Worm (Caenorhabditis elegans) whole organism, L1 larva: Measurements from ENCODE around the gene C14A4.8.

Experiments used
- C16A3.4 ChIP-seq: fragments of 150-350 bp; optimal IDR thresholded peaks from 2 replicates; lab custom pipeline; 2014; ENCODE audit warnings: missing biosample characterization, missing genetic modification characterization
- F16B12.6 ChIP-seq: fragments of 150-350 bp; optimal IDR thresholded peaks from 2 replicates; lab custom pipeline; 2014; ENCODE audit warnings: missing biosample characterization, missing genetic modification characterization
- Y116A8C.19 ChIP-seq: sonication (generic microtip); optimal IDR thresholded peaks from 2 replicates; lab custom pipeline; 2016; ENCODE audit warnings: missing compliant biosample characterization, missing genetic modification characterization, borderline replicate concordance
- ama-1 ChIP-seq: fragments of 150-350 bp; optimal IDR thresholded peaks from 2 replicates; lab custom pipeline; 2014
- blmp-1 ChIP-seq: fragments of 150-350 bp; optimal IDR thresholded peaks from 2 replicates; lab custom pipeline; 2014; ENCODE audit warnings: missing biosample characterization, missing genetic modification characterization
- ceh-8 ChIP-seq: fragments of 200-800 bp; sonication (Bioruptor generic); optimal IDR thresholded peaks from 2 replicates; lab custom pipeline; 2018; ENCODE audit warnings: mild to moderate bottlenecking, missing genetic modification characterization, moderate library complexity, missing compliant biosample characterization
- ceh-90 ChIP-seq: sonication (generic microtip); optimal IDR thresholded peaks from 2 replicates; lab custom pipeline; 2016; ENCODE audit warnings: missing genetic modification characterization, missing compliant biosample characterization
- dsc-1 ChIP-seq: sonication (generic microtip); optimal IDR thresholded peaks from 2 replicates; lab custom pipeline; 2016; ENCODE audit warnings: mild to moderate bottlenecking, missing genetic modification characterization, missing compliant biosample characterization
- efl-1 ChIP-seq, 4 experiments: fragments of 150-350 bp; optimal IDR thresholded peaks in 3 of 4; peaks in 1 of 4; 1 replicate in 1 of 4; 2 replicates in 3 of 4; lab custom pipeline; 2014; ENCODE audit warnings: missing biosample characterization in 2 of 4, missing genetic modification characterization in 2 of 4, missing genetic modification reagents in 2 of 4
- egl-13 ChIP-seq: sonication (generic microtip); optimal IDR thresholded peaks from 2 replicates; lab custom pipeline; 2016; ENCODE audit warnings: missing genotype, missing genetic modification reagents, missing genetic modification characterization, missing compliant biosample characterization
- elt-2 ChIP-seq: sonication (generic microtip); optimal IDR thresholded peaks from 2 replicates; lab custom pipeline; 2016; ENCODE audit warnings: missing genetic modification characterization, mild to moderate bottlenecking, inconsistent platforms, missing compliant biosample characterization, missing genetic modification reagents
- elt-3 ChIP-seq, 6 experiments: fragments of 150-350 bp in 1 of 6; sonication (generic microtip); optimal IDR thresholded peaks; 2 replicates each; lab custom pipeline; 2017 to 2018; ENCODE audit warnings: missing biosample characterization in 6 of 6, missing genetic modification characterization in 6 of 6, inconsistent platforms in 1 of 6
- ets-5 ChIP-seq: fragments of 200-800 bp; sonication (Bioruptor generic); IDR thresholded peaks from 2 replicates; pipeline ENCODE4 v1.3.6; 2022; ENCODE audit warnings: missing genetic modification characterization, missing compliant biosample characterization
- fkh-10 ChIP-seq: sonication (generic microtip); optimal IDR thresholded peaks from 2 replicates; lab custom pipeline; 2017; ENCODE audit warnings: missing biosample characterization, missing genetic modification reagents, missing genetic modification characterization
- hlh-4 ChIP-seq: sonication (generic microtip); optimal IDR thresholded peaks from 2 replicates; lab custom pipeline; 2016; ENCODE audit warnings: mild to moderate bottlenecking, missing genetic modification characterization, missing compliant biosample characterization
- hpl-2 ChIP-seq: fragments of 150-350 bp; optimal IDR thresholded peaks from 2 replicates; lab custom pipeline; 2014; ENCODE audit warnings: missing biosample characterization, missing genetic modification reagents, missing genetic modification characterization
- irx-1 ChIP-seq: sonication (generic microtip); optimal IDR thresholded peaks from 2 replicates; lab custom pipeline; 2016; ENCODE audit warnings: missing genetic modification characterization, missing compliant biosample characterization
- isw-1 ChIP-seq: fragments of 200-800 bp; sonication (Bioruptor generic); IDR thresholded peaks from 2 replicates; pipeline ENCODE4 v1.3.6; 2022; ENCODE audit warnings: missing genetic modification characterization, missing compliant biosample characterization
- jun-1 ChIP-seq: fragments of 150-350 bp; optimal IDR thresholded peaks from 2 replicates; lab custom pipeline; 2014; ENCODE audit warnings: missing biosample characterization, missing genetic modification reagents, missing genetic modification characterization
- lin-13 ChIP-seq: fragments of 150-350 bp; optimal IDR thresholded peaks from 2 replicates; lab custom pipeline; 2014; ENCODE audit warnings: missing biosample characterization, missing genetic modification reagents, missing genetic modification characterization
- lin-14 ChIP-seq: fragments of 200-800 bp; sonication (Bioruptor generic); optimal IDR thresholded peaks from 2 replicates; lab custom pipeline; 2018; ENCODE audit warnings: mild to moderate bottlenecking, missing genetic modification characterization, moderate library complexity, missing compliant biosample characterization
- lin-35 ChIP-seq, 2 experiments: fragments of 150-350 bp; optimal IDR thresholded peaks; 2 replicates each; lab custom pipeline; 2014; ENCODE audit warnings: missing biosample characterization in 2 of 2, missing genetic modification characterization in 2 of 2, missing genetic modification reagents in 2 of 2
- lin-39 ChIP-seq: fragments of 150-350 bp; optimal IDR thresholded peaks from 2 replicates; lab custom pipeline; 2014; ENCODE audit warnings: missing biosample characterization, missing genetic modification reagents, missing genetic modification characterization
- lir-3 ChIP-seq: sonication (generic microtip); optimal IDR thresholded peaks from 2 replicates; lab custom pipeline; 2016; ENCODE audit warnings: mild to moderate bottlenecking, missing genetic modification characterization, moderate library complexity, missing compliant biosample characterization; ENCODE audit not compliant: poor library complexity
- lsy-2 ChIP-seq, 2 experiments: fragments of 150-350 bp; optimal IDR thresholded peaks; 2 replicates each; lab custom pipeline; 2014; ENCODE audit warnings: missing biosample characterization in 2 of 2, missing genetic modification characterization in 2 of 2
- mdl-1 ChIP-seq, 2 experiments: fragments of 150-350 bp; optimal IDR thresholded peaks; 2 replicates each; lab custom pipeline; 2014 to 2017; ENCODE audit warnings: missing biosample characterization in 2 of 2, missing genetic modification characterization in 2 of 2, inconsistent platforms in 1 of 2
- mep-1 ChIP-seq: fragments of 150-350 bp; optimal IDR thresholded peaks from 2 replicates; lab custom pipeline; 2014; ENCODE audit warnings: missing biosample characterization, missing genetic modification characterization
- nhr-11 ChIP-seq: fragments of 150-350 bp; optimal IDR thresholded peaks from 2 replicates; lab custom pipeline; 2014; ENCODE audit warnings: missing biosample characterization, missing genetic modification characterization
- nhr-12 ChIP-seq: sonication (generic microtip); optimal IDR thresholded peaks from 2 replicates; lab custom pipeline; 2017; ENCODE audit warnings: missing biosample characterization, missing genetic modification characterization
- nhr-19 ChIP-seq: fragments of 200-800 bp; sonication (Bioruptor generic); conservative IDR thresholded peaks from 2 replicates; pipeline ENCODE4 v1.3.6; 2022; ENCODE audit warnings: missing genetic modification characterization, missing compliant biosample characterization
- nhr-20 ChIP-seq: sonication (generic microtip); optimal IDR thresholded peaks from 2 replicates; lab custom pipeline; 2016; ENCODE audit warnings: mild to moderate bottlenecking, missing genetic modification characterization, missing compliant biosample characterization
- nhr-47 ChIP-seq: sonication (generic microtip); optimal IDR thresholded peaks from 2 replicates; lab custom pipeline; 2016; ENCODE audit warnings: mild to moderate bottlenecking, missing genetic modification characterization, moderate library complexity, missing compliant biosample characterization
- nhr-71 ChIP-seq: sonication (generic microtip); optimal IDR thresholded peaks from 2 replicates; lab custom pipeline; 2016; ENCODE audit warnings: mild to moderate bottlenecking, missing genetic modification characterization, moderate library complexity, missing compliant biosample characterization
- nhr-77 ChIP-seq: fragments of 150-350 bp; optimal IDR thresholded peaks from 2 replicates; lab custom pipeline; 2014; ENCODE audit warnings: missing biosample characterization, missing genetic modification characterization
- nhr-84 ChIP-seq: sonication (generic microtip); optimal IDR thresholded peaks from 2 replicates; lab custom pipeline; 2017; ENCODE audit warnings: missing biosample characterization, missing genetic modification characterization
- nhr-85 ChIP-seq: sonication (generic microtip); peaks from one replicate; lab custom pipeline; 2016; ENCODE audit warnings: missing genetic modification characterization, inconsistent platforms, missing compliant biosample characterization
- pag-3 ChIP-seq: sonication (generic microtip); optimal IDR thresholded peaks from 2 replicates; lab custom pipeline; 2017; ENCODE audit warnings: missing genetic modification characterization, mild to moderate bottlenecking, missing compliant biosample characterization, antibody characterized with exemption, borderline replicate concordance; ENCODE audit not compliant: insufficient read depth
- pax-3 ChIP-seq: fragments of 200-800 bp; sonication (Bioruptor generic); optimal IDR thresholded peaks from 2 replicates; lab custom pipeline; 2018; ENCODE audit warnings: mild to moderate bottlenecking, missing genetic modification characterization, moderate library complexity, missing compliant biosample characterization
- rnt-1 ChIP-seq: sonication (generic microtip); optimal IDR thresholded peaks from 2 replicates; lab custom pipeline; 2016; ENCODE audit warnings: mild to moderate bottlenecking, missing genetic modification characterization, moderate library complexity, missing compliant biosample characterization
- snpc-4 ChIP-seq: fragments of 150-350 bp; optimal IDR thresholded peaks from 2 replicates; lab custom pipeline; 2014; ENCODE audit warnings: missing biosample characterization, missing genetic modification characterization
- snu-23 ChIP-seq: sonication (generic microtip); optimal IDR thresholded peaks from 2 replicates; lab custom pipeline; 2016; ENCODE audit warnings: missing genetic modification characterization, missing compliant biosample characterization
- sox-4 ChIP-seq: sonication (generic microtip); optimal IDR thresholded peaks from 2 replicates; lab custom pipeline; 2016; ENCODE audit warnings: missing genetic modification characterization, missing compliant biosample characterization
- sup-37 ChIP-seq: fragments of 200-800 bp; sonication (Bioruptor generic); optimal IDR thresholded peaks from 2 replicates; lab custom pipeline; 2018; ENCODE audit warnings: mild to moderate bottlenecking, missing genetic modification characterization, missing compliant biosample characterization
- swsn-7 ChIP-seq: sonication (generic microtip); optimal IDR thresholded peaks from 2 replicates; lab custom pipeline; 2016; ENCODE audit warnings: missing genetic modification characterization, missing compliant biosample characterization
- tbx-2 ChIP-seq: sonication (generic microtip); optimal IDR thresholded peaks from 2 replicates; lab custom pipeline; 2016; ENCODE audit warnings: missing genetic modification characterization, missing compliant biosample characterization
- tlp-1 ChIP-seq: fragments of 150-350 bp; optimal IDR thresholded peaks from 2 replicates; lab custom pipeline; 2014; ENCODE audit warnings: missing biosample characterization, missing genetic modification characterization
- unc-130 ChIP-seq: fragments of 150-350 bp; optimal IDR thresholded peaks from 2 replicates; lab custom pipeline; 2017; ENCODE audit warnings: missing biosample characterization, missing genetic modification characterization, inconsistent platforms
- unc-86 ChIP-seq: sonication (generic microtip); optimal IDR thresholded peaks from 2 replicates; lab custom pipeline; 2016; ENCODE audit warnings: missing genetic modification characterization, missing compliant biosample characterization
- vab-15 ChIP-seq: sonication (generic microtip); optimal IDR thresholded peaks from 2 replicates; lab custom pipeline; 2017; ENCODE audit warnings: missing genotype, mild to moderate bottlenecking, missing genetic modification characterization, missing compliant biosample characterization
- xbp-1 ChIP-seq: sonication (generic microtip); optimal IDR thresholded peaks from 2 replicates; lab custom pipeline; 2016; ENCODE audit warnings: missing genetic modification characterization, missing compliant biosample characterization
- zag-1 ChIP-seq: fragments of 150-350 bp; optimal IDR thresholded peaks from 2 replicates; lab custom pipeline; 2014; ENCODE audit warnings: missing biosample characterization, missing genetic modification characterization
- ztf-11 ChIP-seq, 2 experiments: sonication (generic microtip); optimal IDR thresholded peaks; 2 replicates each; lab custom pipeline; 2016 to 2017; ENCODE audit warnings: missing genetic modification characterization in 2 of 2, missing biosample characterization in 1 of 2, missing compliant biosample characterization in 1 of 2
- ztf-4 ChIP-seq: fragments of 150-350 bp; optimal IDR thresholded peaks from 2 replicates; lab custom pipeline; 2014; ENCODE audit warnings: missing biosample characterization, missing genetic modification characterization

Gene C14A4.8

DNA sequence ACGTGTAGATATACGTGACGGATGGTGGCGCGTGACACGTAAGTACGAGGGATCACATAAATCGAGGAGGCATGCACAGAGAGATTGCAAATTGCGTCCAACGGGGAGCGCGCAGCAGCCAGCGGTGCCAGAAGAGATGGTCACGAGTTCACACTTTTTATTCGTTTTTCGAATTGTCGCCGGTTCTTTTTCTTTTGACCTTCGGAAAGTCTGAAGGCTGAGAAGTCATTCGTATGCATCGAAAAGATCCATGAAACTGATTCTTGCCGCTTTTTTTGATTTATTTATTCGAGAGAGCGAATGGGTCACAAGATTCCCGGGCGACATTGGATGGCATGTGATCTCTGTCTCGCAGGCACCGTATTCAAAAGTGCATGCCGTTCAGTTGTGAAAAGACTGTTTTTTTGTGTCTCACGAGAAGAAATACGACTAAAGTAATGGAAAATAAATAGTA lies 39.0 kb downstream of the C14A4.8 start:
- TF ChIP-seq nhr-84 (no peak), nhr-77 (no peak), lin-14 (GFP tag; lab: Kevin White, UChicago) (peak; percentile 97), jun-1 (tag; lab: Kevin White, UChicago) (peak; percentile 43), snpc-4 (tag; lab: Kevin White, UChicago) (peak; percentile 31), nhr-71 (tag; lab: Kevin White, UChicago) (peak; percentile 96), elt-2 (tag; lab: Kevin White, UChicago) (peak; percentile 25), pax-3 (tag; lab: Kevin White, UChicago) (peak; percentile 77), tbx-2 (tag; lab: Kevin White, UChicago) (peak; percentile 86), nhr-85 (peak; percentile 97), unc-86 (tag; lab: Kevin White, UChicago) (peak; percentile 78), mep-1 (tag; lab: Kevin White, UChicago) (peak; percentile 82), sup-37 (GFP tag; lab: Kevin White, UChicago) (peak; percentile 51), xbp-1 (tag; lab: Kevin White, UChicago) (peak; percentile 87), rnt-1 (tag; lab: Kevin White, UChicago) (peak; percentile 89), isw-1 (GFP tag; lab: Robert Waterston, UW) (peak; percentile 58), hpl-2 (GFP tag; lab: Kevin White, UChicago) (no peak), unc-130 (tag; lab: Kevin White, UChicago) (peak; percentile 31), ama-1 (lab: Kevin White, UChicago) (peak; percentile 58), pag-3 (tag; lab: Kevin White, UChicago) (no peak), fkh-10 (peak; percentile 10), snu-23 (GFP tag; lab: Kevin White, UChicago) (peak; percentile 93), nhr-47 (tag; lab: Kevin White, UChicago) (peak; percentile 88), lin-35 (GFP tag; optimal IDR thresholded peaks at IDR 0.05; lab: Kevin White, UChicago) (peak; percentile 66 to 78), vab-15 (tag; lab: Kevin White, UChicago) (no peak), mdl-1 (tag; optimal IDR thresholded peaks at IDR 0.05; lab: Kevin White, UChicago) (peak in 1 of 2 experiments; percentile 97), tlp-1 (tag; lab: Kevin White, UChicago) (no peak), ceh-90 (no peak), zag-1 (tag; lab: Kevin White, UChicago) (no peak), swsn-7 (tag; lab: Kevin White, UChicago) (peak; percentile 83), nhr-20 (tag; lab: Kevin White, UChicago) (peak; percentile 95), lin-13 (peak; percentile 62), efl-1 (optimal IDR thresholded peaks at IDR 0.05; lab: Kevin White, UChicago) (peak; percentile 44 to 58), efl-1 (GFP tag; optimal IDR thresholded peaks at IDR 0.05 in 1 of 2; lab: Kevin White, UChicago) (peak; percentile 57 to 95), ceh-8 (GFP tag; lab: Kevin White, UChicago) (no peak), egl-13 (tag; lab: Kevin White, UChicago) (peak; percentile 51), ztf-11 (tag; optimal IDR thresholded peaks at IDR 0.05; lab: Kevin White, UChicago) (peak in 1 of 2 experiments; percentile 79), nhr-12 (tag; lab: Kevin White, UChicago) (no peak), elt-3 (tag; optimal IDR thresholded peaks at IDR 0.05; lab: Kevin White, UChicago) (peak in 2 of 6 experiments; percentile 45 to 52), ets-5 (GFP tag; lab: Robert Waterston, UW) (no peak), nhr-11 (peak; percentile 61), sox-4 (tag; lab: Kevin White, UChicago) (peak; percentile 70), ztf-4 (tag; lab: Kevin White, UChicago) (peak; percentile 76), lin-39 (tag; lab: Kevin White, UChicago) (peak; percentile 64), dsc-1 (tag; lab: Kevin White, UChicago) (peak; percentile 70), lsy-2 (tag; optimal IDR thresholded peaks at IDR 0.05; lab: Kevin White, UChicago) (peak; percentile 67 to 68), blmp-1 (tag; lab: Kevin White, UChicago) (peak; percentile 77), Y116A8C.19 (tag; lab: Kevin White, UChicago) (no peak), C16A3.4 (tag; lab: Kevin White, UChicago) (peak; percentile 78), hlh-4 (no peak), nhr-19 (peak; percentile 87), F16B12.6 (tag; lab: Kevin White, UChicago) (no peak), lir-3 (tag; lab: Kevin White, UChicago) (peak; percentile 78), irx-1 (tag; lab: Kevin White, UChicago) (peak; percentile 78)
